Fruit fly (Drosophila melanogaster): Measurements from ENCODE around the gene p38c.

The p38c gene

DNA sequence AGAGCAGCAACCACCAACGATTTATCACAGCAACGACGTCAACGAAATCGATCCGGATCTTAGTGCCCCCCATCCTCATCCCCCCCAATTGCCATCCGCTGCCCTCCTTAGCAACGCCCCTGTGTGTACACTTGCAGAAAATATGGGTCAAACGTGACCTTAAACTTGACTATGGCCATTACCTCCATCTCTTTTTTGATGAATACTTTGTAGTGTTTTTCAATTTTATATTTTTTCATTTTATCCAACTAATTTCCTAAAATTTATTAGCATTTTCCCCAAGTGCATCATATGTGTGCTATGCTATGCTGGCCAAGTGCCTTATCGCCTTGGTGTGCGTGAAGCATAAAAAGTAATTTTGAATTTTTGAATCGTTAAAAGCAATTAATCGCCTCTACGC lies 7.0 kb downstream of the p38c start (continued):
- TF ChIP-seq CG8319 (GFP tag; optimal IDR thresholded peaks at IDR 0.05): peak; percentile 82
- peak; percentile 91 for TF ChIP-seq svp (GFP tag)
- peak; percentile 82 for TF ChIP-seq CG9139 (GFP tag; optimal IDR thresholded peaks at IDR 0.05)
- TF ChIP-seq Gug (GFP tag; IDR thresholded peaks at IDR 0.05): peak; percentile 61
- peak; percentile 87 for TF ChIP-seq spab (GFP tag; optimal IDR thresholded peaks at IDR 0.05)
- TF ChIP-seq CG11294 (GFP tag; IDR thresholded peaks at IDR 0.05): peak; percentile 70
- TF ChIP-seq Lpt (GFP tag; optimal IDR thresholded peaks at IDR 0.05): peak; percentile 69
- peak; percentile 84 for TF ChIP-seq CG1621 (tag; optimal IDR thresholded peaks at IDR 0.05)
- TF ChIP-seq fd85E (GFP tag; optimal IDR thresholded peaks at IDR 0.05): peak; percentile 62
- peak; percentile 86 for TF ChIP-seq eg (GFP tag; IDR thresholded peaks at IDR 0.05)
- peak; percentile 74 for TF ChIP-seq Sox102F (GFP tag; optimal IDR thresholded peaks at IDR 0.05)
- TF ChIP-seq Met (GFP tag; optimal IDR thresholded peaks at IDR 0.05): peak; percentile 85
- peak; percentile 91 for TF ChIP-seq CG3919 (GFP tag; optimal IDR thresholded peaks at IDR 0.05)
- peak; percentile 68 for TF ChIP-seq CG4318 (GFP tag; optimal IDR thresholded peaks at IDR 0.05)
- peak; percentile 85 for TF ChIP-seq CG32006 (GFP tag; optimal IDR thresholded peaks at IDR 0.05)
- peak; percentile 76 for TF ChIP-seq Sox15 (GFP tag; optimal IDR thresholded peaks at IDR 0.05)
- peak; percentile 79 for TF ChIP-seq CG8632 (GFP tag; optimal IDR thresholded peaks at IDR 0.05)
- TF ChIP-seq CG3032 (tag; optimal IDR thresholded peaks at IDR 0.05): peak; percentile 92
- TF ChIP-seq CG8119 (GFP tag; IDR thresholded peaks at IDR 0.05): peak; percentile 79
- TF ChIP-seq vri (GFP tag; optimal IDR thresholded peaks at IDR 0.05): peak; percentile 79
- peak; percentile 75 for TF ChIP-seq CG16779 (tag; optimal IDR thresholded peaks at IDR 0.05)
- peak; percentile 86 for TF ChIP-seq fd59A (GFP tag; optimal IDR thresholded peaks at IDR 0.05)
- TF ChIP-seq CG7368 (GFP tag; optimal IDR thresholded peaks at IDR 0.05): peak; percentile 83
- TF ChIP-seq Eip93F (GFP tag; optimal IDR thresholded peaks at IDR 0.05): peak; percentile 47
- peak; percentile 73 for TF ChIP-seq Smox (GFP tag; optimal IDR thresholded peaks at IDR 0.05)
- peak; percentile 83 for TF ChIP-seq cyc (GFP tag; optimal IDR thresholded peaks at IDR 0.05)

- TF ChIP-seq CG15336 (GFP tag; IDR thresholded peaks at IDR 0.05): peak; percentile 99
- TF ChIP-seq acj6 (GFP tag; optimal IDR thresholded peaks at IDR 0.05): peak; percentile 98
- peak; percentile 94 for TF ChIP-seq Blimp-1 (GFP tag; optimal IDR thresholded peaks at IDR 0.05)
- peak; percentile 98 for TF ChIP-seq esn (GFP tag; optimal IDR thresholded peaks at IDR 0.05)
- TF ChIP-seq CG8119 (GFP tag; IDR thresholded peaks at IDR 0.05): peak; percentile 99
- TF ChIP-seq Smox (GFP tag; optimal IDR thresholded peaks at IDR 0.05): peak; percentile 93
- TF ChIP-seq fd59A (GFP tag; optimal IDR thresholded peaks at IDR 0.05): peak; percentile 98
- peak; percentile 98 for TF ChIP-seq CG9139 (GFP tag; optimal IDR thresholded peaks at IDR 0.05)
- TF ChIP-seq Ets21C (GFP tag; optimal IDR thresholded peaks at IDR 0.05): peak; percentile 76
- peak; percentile 94 for TF ChIP-seq CG8319 (GFP tag; optimal IDR thresholded peaks at IDR 0.05)
- peak; percentile 99 for TF ChIP-seq ss (GFP tag; optimal IDR thresholded peaks at IDR 0.05)
- TF ChIP-seq CG11902 (GFP tag; optimal IDR thresholded peaks at IDR 0.05): peak; percentile 92
- peak; percentile 36 for TF ChIP-seq fkh (GFP tag; optimal IDR thresholded peaks at IDR 0.05)
- TF ChIP-seq eg (GFP tag; IDR thresholded peaks at IDR 0.05): peak; percentile 97
- TF ChIP-seq CG6854 (GFP tag; optimal IDR thresholded peaks at IDR 0.05): peak; percentile 98
- peak; percentile 99 for TF ChIP-seq CG6792 (GFP tag; optimal IDR thresholded peaks at IDR 0.05)
- peak; percentile 94 for TF ChIP-seq Sox15 (GFP tag; optimal IDR thresholded peaks at IDR 0.05)
- peak; percentile 84 for TF ChIP-seq CG31627 (GFP tag; optimal IDR thresholded peaks at IDR 0.05)
- TF ChIP-seq CG6808 (GFP tag; optimal IDR thresholded peaks at IDR 0.05): peak; percentile 98
- peak; percentile 97 for TF ChIP-seq net (GFP tag; optimal IDR thresholded peaks at IDR 0.05)
- peak; percentile 91 for TF ChIP-seq lz (GFP tag; optimal IDR thresholded peaks at IDR 0.05)
- TF ChIP-seq Sox102F (GFP tag; optimal IDR thresholded peaks at IDR 0.05): peak; percentile 96
- peak; percentile 99 for TF ChIP-seq Ets96B (tag; optimal IDR thresholded peaks at IDR 0.05)
- peak; percentile 91 for TF ChIP-seq pdm3 (GFP tag; optimal IDR thresholded peaks at IDR 0.05)
- TF ChIP-seq CG7368 (GFP tag; optimal IDR thresholded peaks at IDR 0.05): peak; percentile 97
- peak; percentile 87 for TF ChIP-seq CG4318 (GFP tag; optimal IDR thresholded peaks at IDR 0.05)
- peak; percentile 99 for TF ChIP-seq Eip78C (GFP tag)
- TF ChIP-seq CG3919 (GFP tag; optimal IDR thresholded peaks at IDR 0.05): peak; percentile 98
- TF ChIP-seq svp (GFP tag): peak; percentile 98
- TF ChIP-seq topi (GFP tag; optimal IDR thresholded peaks at IDR 0.05): peak; percentile 93
- peak; percentile 81 for TF ChIP-seq Hr39 (GFP tag; optimal IDR thresholded peaks at IDR 0.05)
- peak; percentile 98 for TF ChIP-seq spab (GFP tag; optimal IDR thresholded peaks at IDR 0.05)
- peak; percentile 97 for TF ChIP-seq CG10669 (GFP tag; optimal IDR thresholded peaks at IDR 0.05)
- peak; percentile 99 for TF ChIP-seq CG34406 (GFP tag; optimal IDR thresholded peaks at IDR 0.05)
- peak; percentile 92 for TF ChIP-seq fd85E (GFP tag; optimal IDR thresholded peaks at IDR 0.05)
- peak; percentile 96 for TF ChIP-seq Gug (GFP tag; IDR thresholded peaks at IDR 0.05)
- TF ChIP-seq cyc (GFP tag; optimal IDR thresholded peaks at IDR 0.05): peak; percentile 91
These were observed 8.9 kb downstream of the p38c start, which contains the start of gene Kal1 for dm6 chr3R:24141013-24141592. Kal1 (plus strand) TSS chr3R:24141395.
